Worm (Caenorhabditis elegans): ENCODE measurements around the gene B0457.4.

The B0457.4 gene

DNA sequence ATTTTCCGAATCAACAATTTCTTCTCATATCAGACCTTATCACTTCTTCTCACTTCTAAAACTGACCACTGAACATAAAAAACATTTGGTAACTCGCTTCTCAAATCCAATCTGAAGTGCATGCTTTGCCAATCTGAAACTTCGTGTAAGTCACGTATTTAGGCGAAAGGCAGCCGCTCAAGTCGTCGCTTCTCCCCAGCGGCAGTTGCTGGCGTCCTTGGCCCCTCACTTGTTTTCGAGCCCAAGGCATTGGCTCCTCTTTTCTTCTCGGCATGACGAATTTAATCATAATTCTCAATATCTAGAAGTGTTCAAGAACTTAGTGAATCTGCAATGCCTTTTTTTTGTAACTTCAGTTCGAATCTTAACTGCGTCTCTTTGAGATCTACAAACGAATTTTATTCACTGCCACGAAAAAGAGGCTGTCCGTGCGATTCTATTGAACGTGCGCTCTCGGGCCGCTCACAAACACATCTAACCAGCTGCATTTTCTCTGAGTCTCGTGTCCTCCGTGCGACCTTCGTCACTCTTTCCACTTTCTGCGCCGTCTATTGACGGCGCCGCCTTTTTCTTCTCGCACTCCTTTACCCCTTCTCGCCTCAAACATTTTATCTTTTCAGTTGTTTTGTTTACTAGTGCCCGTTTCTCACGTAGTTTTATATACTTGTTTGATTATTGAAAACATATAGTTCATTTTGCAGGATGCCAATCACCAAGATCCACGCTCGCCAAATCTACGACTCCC is 19.7 kb upstream of the B0457.4 start (continued):
- TF ChIP-seq tlp-1 (tag; optimal IDR thresholded peaks at IDR 0.05) = no peak
- no peak for TF ChIP-seq C34B4.2 (tag; optimal IDR thresholded peaks at IDR 0.05)
- TF ChIP-seq ceh-90 (tag; optimal IDR thresholded peaks at IDR 0.05) = no peak
- TF ChIP-seq egl-13 (tag; optimal IDR thresholded peaks at IDR 0.05) = no peak
- no peak for TF ChIP-seq fos-1 (tag; optimal IDR thresholded peaks at IDR 0.05)
- peak; percentile 15 for TF ChIP-seq unc-130 (tag; optimal IDR thresholded peaks at IDR 0.05)
- no peak for TF ChIP-seq ztf-11 (tag; optimal IDR thresholded peaks at IDR 0.05)
- no peak for TF ChIP-seq nhr-76 (tag; optimal IDR thresholded peaks at IDR 0.05)
- peak; percentile 76 for TF ChIP-seq lin-14 (GFP tag; optimal IDR thresholded peaks at IDR 0.05)
- no peak for TF ChIP-seq elt-2 (tag; optimal IDR thresholded peaks at IDR 0.05)

DNA sequence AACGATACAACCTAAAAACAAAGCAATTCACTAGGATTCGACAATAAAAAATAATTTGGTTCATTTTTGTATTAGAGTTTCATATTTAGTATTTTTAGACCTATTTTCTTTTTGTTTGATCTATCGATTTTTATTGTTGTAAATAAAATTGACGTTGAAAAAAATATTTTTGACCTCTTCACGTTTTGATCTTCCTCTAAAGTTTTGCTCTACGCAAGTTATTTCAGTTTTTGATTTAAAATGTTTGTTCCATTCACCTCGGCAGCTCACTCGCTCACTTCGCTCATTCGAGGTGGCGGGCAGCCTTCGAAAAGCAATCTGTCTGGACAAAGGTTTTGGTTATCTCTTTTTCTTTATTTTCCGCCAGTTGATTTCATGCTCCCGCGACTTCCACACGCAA is 18.9 kb upstream of the B0457.4 start, which contains the start of gene enol-1:
TSS of gene enol-1 (plus strand) at position 235 of the 400 bp plus-strand sequence.
- TF ChIP-seq jun-1 (tag; optimal IDR thresholded peaks at IDR 0.05) (no peak), mdl-1 (tag; optimal IDR thresholded peaks at IDR 0.05) (no peak), ets-5 (GFP tag; IDR thresholded peaks at IDR 0.05) (no peak), sptf-1 (tag; optimal IDR thresholded peaks at IDR 0.05) (no peak), unc-98 (GFP tag; IDR thresholded peaks at IDR 0.05) (no peak), nhr-12 (tag; optimal IDR thresholded peaks at IDR 0.05) (no peak)

DNA sequence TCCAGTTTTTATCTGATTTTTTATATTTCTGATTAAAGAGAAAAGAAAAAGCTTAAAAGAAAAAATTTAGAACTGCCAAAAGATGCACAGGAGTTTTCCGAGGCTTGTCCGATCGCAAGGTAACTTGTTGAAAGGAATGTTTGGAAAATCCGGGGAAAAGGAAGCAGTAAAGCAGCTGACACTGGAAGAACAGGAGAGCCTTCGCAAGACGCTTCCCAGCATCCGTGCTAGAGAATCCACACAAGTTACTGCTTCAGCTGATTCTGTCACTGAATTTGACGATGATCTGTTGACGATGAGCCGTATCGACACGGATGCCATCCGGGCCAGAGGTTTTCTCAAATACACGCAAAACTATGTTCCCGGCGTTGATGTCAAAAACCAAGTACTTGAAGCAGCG is 17.9 kb upstream of the B0457.4 start, which contains the start of gene mrpl-50:
TSS of gene mrpl-50 (plus strand) at position 71 of the 400 bp plus-strand sequence.
- TF ChIP-seq dsc-1 (tag; optimal IDR thresholded peaks at IDR 0.05) (peak; percentile 6), sptf-1 (tag; optimal IDR thresholded peaks at IDR 0.05) (no peak), efl-1 (optimal IDR thresholded peaks at IDR 0.05) (no peak), efl-1 (GFP tag; optimal IDR thresholded peaks at IDR 0.05 in 1 of 2) (peak in 1 of 2 experiments; percentile 78)

DNA sequence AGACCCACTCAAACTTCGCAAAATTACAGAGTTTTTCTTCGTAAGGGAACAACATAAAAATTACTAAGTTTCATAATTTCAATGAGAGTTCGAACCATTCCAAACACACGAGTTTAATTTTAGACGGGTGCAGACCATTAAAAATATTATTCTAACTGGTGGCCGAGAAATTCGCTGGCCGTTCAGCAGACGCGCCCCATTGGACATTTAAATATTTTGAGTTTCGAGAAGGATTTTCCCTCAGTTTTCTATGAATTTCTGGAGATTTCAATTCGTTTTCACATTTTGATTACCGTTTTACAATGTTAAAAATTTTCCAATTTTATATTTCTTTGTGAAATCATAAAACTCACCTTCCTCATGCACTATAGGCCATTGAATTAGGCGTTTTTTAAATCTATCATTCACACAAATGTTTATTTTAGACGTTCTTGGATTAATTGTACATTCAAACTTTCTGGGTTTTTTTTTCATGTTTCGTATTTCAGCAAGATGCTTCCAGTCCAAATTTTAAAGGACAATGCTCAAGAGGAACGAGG is 15.5 kb upstream of the B0457.4 start, which contains the start of gene cct-2:
TSS of gene cct-2 (plus strand) at position 489 of the 539 bp plus-strand sequence.
- TF ChIP-seq sptf-1 (tag; optimal IDR thresholded peaks at IDR 0.05) (no peak), ceh-82 (tag; optimal IDR thresholded peaks at IDR 0.05) (peak in 1 of 3 experiments; percentile 23), nhr-20 (tag; optimal IDR thresholded peaks at IDR 0.05) (peak; percentile 56), egl-13 (tag; optimal IDR thresholded peaks at IDR 0.05) (no peak), aha-1 (tag; optimal IDR thresholded peaks at IDR 0.05) (no peak), unc-86 (tag; optimal IDR thresholded peaks at IDR 0.05) (no peak), lin-13 (GFP tag; optimal IDR thresholded peaks at IDR 0.05) (no peak), efl-1 (optimal IDR thresholded peaks at IDR 0.05) (peak; percentile 30 to 51), efl-1 (GFP tag; optimal IDR thresholded peaks at IDR 0.05 in 1 of 2) (peak; percentile 54 to 96), sox-4 (tag; optimal IDR thresholded peaks at IDR 0.05) (no peak), C34B4.2 (tag; optimal IDR thresholded peaks at IDR 0.05) (no peak), isw-1 (GFP tag; IDR thresholded peaks at IDR 0.05) (no peak), dsc-1 (tag; optimal IDR thresholded peaks at IDR 0.05) (peak; percentile 13), swsn-7 (tag; optimal IDR thresholded peaks at IDR 0.05) (peak; percentile 31), tbx-2 (tag; optimal IDR thresholded peaks at IDR 0.05) (peak; percentile 39), mdl-1 (tag; optimal IDR thresholded peaks at IDR 0.05) (peak in 1 of 2 experiments; percentile 3), nhr-28 (tag; optimal IDR thresholded peaks at IDR 0.05) (no peak), unc-130 (tag; optimal IDR thresholded peaks at IDR 0.05) (peak; percentile 3), hlh-17 (GFP tag; optimal IDR thresholded peaks at IDR 0.05; ENCODE audit: borderline replicate concordance) (no peak), lin-14 (GFP tag; optimal IDR thresholded peaks at IDR 0.05) (peak; percentile 69), xbp-1 (tag; optimal IDR thresholded peaks at IDR 0.05) (peak; percentile 50), lin-35 (GFP tag; optimal IDR thresholded peaks at IDR 0.05) (peak; percentile 48 to 60), jun-1 (tag; optimal IDR thresholded peaks at IDR 0.05) (no peak), nhr-47 (tag; optimal IDR thresholded peaks at IDR 0.05) (peak; percentile 38), mep-1 (tag; optimal IDR thresholded peaks at IDR 0.05) (peak; percentile 67), lir-3 (tag; optimal IDR thresholded peaks at IDR 0.05; ENCODE audit: poor library complexity) (peak; percentile 64), lsy-2 (tag; optimal IDR thresholded peaks at IDR 0.05) (peak; percentile 27 to 72), snu-23 (GFP tag; optimal IDR thresholded peaks at IDR 0.05) (peak; percentile 68), nhr-71 (tag; optimal IDR thresholded peaks at IDR 0.05) (peak; percentile 59), nhr-90 (tag; optimal IDR thresholded peaks at IDR 0.05; ENCODE audit: poor library complexity) (peak; percentile 28), unc-98 (GFP tag; IDR thresholded peaks at IDR 0.05) (no peak), fos-1 (tag; optimal IDR thresholded peaks at IDR 0.05) (no peak), tlp-1 (tag; optimal IDR thresholded peaks at IDR 0.05) (no peak), lin-15B (tag; optimal IDR thresholded peaks at IDR 0.05) (peak; percentile 50), hlh-4 (tag; optimal IDR thresholded peaks at IDR 0.05) (no peak), C16A3.4 (tag; optimal IDR thresholded peaks at IDR 0.05) (peak; percentile 70), rnt-1 (tag; optimal IDR thresholded peaks at IDR 0.05) (peak; percentile 59)

Data from whole organism, L1 larva.